Worm (Caenorhabditis elegans): Measurements from ENCODE around the gene Y38H6C.15.

Y38H6C.15 gene

DNA sequence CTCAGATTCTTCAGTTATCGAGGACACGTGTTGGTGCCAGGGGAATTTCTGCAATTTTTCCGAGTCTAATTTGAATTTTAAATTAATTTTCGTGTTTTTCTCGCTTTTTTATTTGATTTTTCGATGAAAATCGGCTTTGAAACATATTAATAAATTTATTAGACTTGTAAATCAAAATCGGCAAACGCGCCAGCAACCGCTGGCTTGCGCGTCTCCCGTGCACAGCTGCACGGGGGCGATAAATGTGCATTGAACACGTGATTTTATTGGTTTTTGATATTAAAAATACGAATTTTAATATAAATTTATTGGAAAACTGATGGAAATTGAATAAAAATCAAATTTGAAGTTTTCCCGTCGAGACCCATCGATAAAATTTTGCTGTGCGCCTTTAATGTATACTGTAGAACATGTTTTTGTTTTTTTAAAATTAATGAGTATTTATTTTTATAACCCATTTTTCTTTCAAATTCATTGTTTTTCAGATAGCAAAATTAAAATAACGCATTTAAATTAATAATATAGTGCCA, 44.5 kb upstream of the Y38H6C.15 start, which contains the start of gene F26F2.7 (continued):
- TF ChIP-seq ZK185.1 (tag; optimal IDR thresholded peaks at IDR 0.05; ENCODE audit: poor library complexity, severe bottlenecking): no peak
- TF ChIP-seq ztf-26 (tag; optimal IDR thresholded peaks at IDR 0.05): peak; percentile 76
- TF ChIP-seq nhr-120 (GFP tag; IDR thresholded peaks at IDR 0.05): no peak
- TF ChIP-seq dpl-1 (GFP tag; optimal IDR thresholded peaks at IDR 0.05): peak; percentile 59
- no peak for TF ChIP-seq let-526 (GFP tag; IDR thresholded peaks at IDR 0.05)
- no peak for TF ChIP-seq lag-1 (GFP tag; IDR thresholded peaks at IDR 0.05)
- TF ChIP-seq ceh-40 (GFP tag; IDR thresholded peaks at IDR 0.05): no peak
- no peak for TF ChIP-seq ccch-3 (GFP tag; optimal IDR thresholded peaks at IDR 0.05)
- TF ChIP-seq T26A5.8 (tag; optimal IDR thresholded peaks at IDR 0.05): no peak
- no peak for TF ChIP-seq unc-62 (GFP tag; optimal IDR thresholded peaks at IDR 0.05)
- peak; percentile 34 for TF ChIP-seq chd-7 (tag; optimal IDR thresholded peaks at IDR 0.05)
- TF ChIP-seq F37B4.10 (GFP tag; IDR thresholded peaks at IDR 0.05): 0 out of 2 replicates have a peak, but pooled peaks have one; percentile 20
- TF ChIP-seq him-1 (tag; optimal IDR thresholded peaks at IDR 0.05): peak; percentile 77
- TF ChIP-seq ztf-3 (GFP tag; optimal IDR thresholded peaks at IDR 0.05): no peak
- no peak for TF ChIP-seq cebp-2 (GFP tag; IDR thresholded peaks at IDR 0.05)
- TF ChIP-seq tbx-9 (tag; optimal IDR thresholded peaks at IDR 0.05; ENCODE audit: borderline replicate concordance): no peak
- no peak for TF ChIP-seq ama-1 (optimal IDR thresholded peaks at IDR 0.05)
- no peak for TF ChIP-seq ama-1 (GFP tag; optimal IDR thresholded peaks at IDR 0.05)
- no peak for TF ChIP-seq sdz-38 (tag; optimal IDR thresholded peaks at IDR 0.05)
- peak; percentile 99 for TF ChIP-seq madf-8 (GFP tag; conservative IDR thresholded peaks at IDR 0.05)
- peak; percentile 29 for TF ChIP-seq somi-1 (GFP tag; optimal IDR thresholded peaks at IDR 0.05)
- peak; percentile 78 for TF ChIP-seq madf-10 (tag; optimal IDR thresholded peaks at IDR 0.05)
- TF ChIP-seq ztf-18 (tag; optimal IDR thresholded peaks at IDR 0.05): peak; percentile 99
- no peak for TF ChIP-seq F52B5.7 (tag; optimal IDR thresholded peaks at IDR 0.05)
- TF ChIP-seq nfya-2 (GFP tag; IDR thresholded peaks at IDR 0.05): no peak
- TF ChIP-seq let-607 (tag; optimal IDR thresholded peaks at IDR 0.05): peak; percentile 33 to 81
- no peak for TF ChIP-seq F49E8.2 (tag; optimal IDR thresholded peaks at IDR 0.05; ENCODE audit: insufficient read depth)
- no peak; the same call in 1 of the 2 replicates for TF ChIP-seq nfyb-1 (GFP tag; IDR thresholded peaks at IDR 0.05)
- peak; percentile 91 for TF ChIP-seq D2030.7 (GFP tag; IDR thresholded peaks at IDR 0.05)
- peak; percentile 29; the same call in 1 of the 2 replicates for TF ChIP-seq Y79H2A.3 (GFP tag; conservative IDR thresholded peaks at IDR 0.05)
- TF ChIP-seq die-1 (tag; optimal IDR thresholded peaks at IDR 0.05): no peak
- TF ChIP-seq zim-3 (tag; optimal IDR thresholded peaks at IDR 0.05): no peak
- TF ChIP-seq cebp-1 (GFP tag; IDR thresholded peaks at IDR 0.05): 0 out of 2 replicates have a peak, but pooled peaks have one; percentile 37
- peak; percentile 89 for TF ChIP-seq cebp-1 (tag; optimal IDR thresholded peaks at IDR 0.05)
- peak; percentile 41 for TF ChIP-seq gei-17 (GFP tag; optimal IDR thresholded peaks at IDR 0.05)
- TF ChIP-seq C06A6.2 (GFP tag; conservative IDR thresholded peaks at IDR 0.05): peak; percentile 64
- no peak for TF ChIP-seq mes-4 (tag; optimal IDR thresholded peaks at IDR 0.05)
- no peak for TF ChIP-seq sea-2 (GFP tag; IDR thresholded peaks at IDR 0.05)
- TF ChIP-seq repo-1 (tag; optimal IDR thresholded peaks at IDR 0.05): peak; percentile 89
- TF ChIP-seq hlh-12 (tag; optimal IDR thresholded peaks at IDR 0.05): no peak

DNA sequence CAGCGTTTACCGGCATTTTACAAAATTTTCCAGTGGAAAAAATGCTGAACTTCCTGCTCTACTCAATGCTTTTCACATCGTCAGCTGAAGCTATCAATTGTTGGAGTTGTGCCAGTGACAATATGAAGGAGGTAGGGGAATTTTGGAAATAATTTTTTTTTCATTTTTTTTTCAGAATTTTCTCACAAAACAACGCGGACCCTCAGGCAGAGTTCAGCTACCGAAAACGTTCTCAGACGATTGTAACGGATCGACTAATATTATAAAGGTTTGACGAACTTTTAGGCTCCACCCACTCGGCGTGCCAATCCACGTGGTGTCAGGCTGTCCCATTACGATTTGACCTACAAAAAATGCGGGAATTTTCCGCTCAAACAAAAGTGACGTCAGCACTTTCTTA, 43.4 kb upstream of the Y38H6C.15 start, which contains the start of gene F26F2.8:
Gene F26F2.8 (plus strand): TSS at position 13 of the 400 bp plus-strand sequence.
- TF ChIP-seq athp-1 (tag; optimal IDR thresholded peaks at IDR 0.05) (no peak), ztf-22 (GFP tag; optimal IDR thresholded peaks at IDR 0.05) (no peak), ceh-79 (tag; optimal IDR thresholded peaks at IDR 0.05) (no peak), madf-3 (GFP tag; IDR thresholded peaks at IDR 0.05) (no peak), snpc-3.4 (tag; optimal IDR thresholded peaks at IDR 0.05) (no peak), hlh-12 (tag; optimal IDR thresholded peaks at IDR 0.05) (no peak), F57C9.4 (tag; optimal IDR thresholded peaks at IDR 0.05) (no peak), lin-54 (GFP tag; optimal IDR thresholded peaks at IDR 0.05) (no peak)
